Fruit fly (Drosophila melanogaster): ENCODE results near the gene CG13643.

Gene CG13643

dm6 chr3R:24931856-24932255, 26.1 kb upstream of the CG13643 start, which contains the start of gene CG11771:
CG11771 (plus strand) TSS chr3R:24932010.
- TF ChIP-seq MESR4 (GFP tag; optimal IDR thresholded peaks at IDR 0.05) (peak; percentile 60), Pdp1 (GFP tag; optimal IDR thresholded peaks at IDR 0.05) (peak in 1 of 2 experiments; percentile 95), Med (GFP tag) (peak; percentile 58), CG12299 (tag; optimal IDR thresholded peaks at IDR 0.05) (no peak), CG3995 (GFP tag; optimal IDR thresholded peaks at IDR 0.05) (peak; percentile 97), CG4617 (GFP tag; optimal IDR thresholded peaks at IDR 0.05; ENCODE audit: borderline replicate concordance) (peak; percentile 32), row (GFP tag; IDR thresholded peaks at IDR 0.05) (peak; percentile 50; the same call in 2 of the 3 replicates), crp (GFP tag; optimal IDR thresholded peaks at IDR 0.05) (no peak), kay (GFP tag; optimal IDR thresholded peaks at IDR 0.05) (no peak), D (optimal IDR thresholded peaks at IDR 0.05) (no peak), D (GFP tag; optimal IDR thresholded peaks at IDR 0.05) (no peak), Sry-β (GFP tag; optimal IDR thresholded peaks at IDR 0.05) (peak; percentile 83), pzg (GFP tag; optimal IDR thresholded peaks at IDR 0.05) (peak; percentile 29), E2f2 (GFP tag; IDR thresholded peaks at IDR 0.05) (peak; percentile 24; the same call in 1 of the 2 replicates), CG34422 (GFP tag; IDR thresholded peaks at IDR 0.05) (peak; percentile 37; the same call in 1 of the 3 replicates), Mes4 (GFP tag; optimal IDR thresholded peaks at IDR 0.05) (no peak), Sry-δ (GFP tag; optimal IDR thresholded peaks at IDR 0.05) (no peak), crc (GFP tag; optimal IDR thresholded peaks at IDR 0.05) (no peak), MBD-R2 (GFP tag; IDR thresholded peaks at IDR 0.05) (peak; percentile 89), Lhr (GFP tag; optimal IDR thresholded peaks at IDR 0.05) (no peak), CG15514 (GFP tag; optimal IDR thresholded peaks at IDR 0.05) (peak; percentile 24), CG11723 (GFP tag; optimal IDR thresholded peaks at IDR 0.05) (no peak), vfl (GFP tag; optimal IDR thresholded peaks at IDR 0.05) (no peak), NFAT (GFP tag; IDR thresholded peaks at IDR 0.05) (peak; percentile 10; the same call in 1 of the 2 replicates), CG11504 (tag; optimal IDR thresholded peaks at IDR 0.05) (no peak), ham (GFP tag; IDR thresholded peaks at IDR 0.05) (no peak), CG31441 (GFP tag; IDR thresholded peaks at IDR 0.05) (0 out of 2 replicates have a peak, but pooled peaks have one; percentile 33), Scr (GFP tag; IDR thresholded peaks at IDR 0.05; ENCODE audit: partially characterized antibody) (peak; percentile 31; the same call in 1 of the 2 replicates), Hey (tag; optimal IDR thresholded peaks at IDR 0.05) (no peak), CG9797 (GFP tag; optimal IDR thresholded peaks at IDR 0.05) (no peak), lov (optimal IDR thresholded peaks at IDR 0.05) (no peak), lov (GFP tag; IDR thresholded peaks at IDR 0.05) (0 out of 3 replicates have a peak, but pooled peaks have one; percentile 8)

DNA sequence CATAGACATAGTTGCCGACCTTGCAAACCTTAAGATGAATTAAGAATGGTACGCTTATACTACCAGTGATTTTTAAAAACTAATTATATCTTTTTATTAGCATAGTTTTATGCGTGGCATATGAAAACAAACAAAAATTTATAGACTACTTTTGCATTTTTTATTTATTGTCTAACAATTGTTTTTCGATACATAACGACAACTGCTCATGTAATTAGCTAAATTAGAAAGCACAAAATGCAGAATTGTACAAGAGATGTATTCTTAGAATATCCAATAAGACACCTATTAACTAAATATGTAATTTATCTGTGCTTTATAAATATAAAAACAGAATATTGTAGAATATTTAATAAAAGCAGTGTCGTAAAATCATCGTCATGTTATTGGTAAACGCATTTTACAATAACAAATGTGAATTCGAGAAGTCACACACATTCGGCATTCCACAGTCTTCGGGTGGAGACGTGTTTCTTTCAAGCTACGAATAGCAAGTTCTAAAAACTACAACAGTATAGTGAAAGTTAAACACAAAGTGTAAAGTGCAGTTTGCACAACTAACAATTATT, 21.0 kb upstream of the CG13643 start:
- TF ChIP-seq CG18262 (tag; optimal IDR thresholded peaks at IDR 0.05) (no peak), sr (GFP tag; IDR thresholded peaks at IDR 0.05) (no peak), HLH54F (GFP tag; optimal IDR thresholded peaks at IDR 0.05) (no peak), Vsx1 (GFP tag; optimal IDR thresholded peaks at IDR 0.05) (peak; percentile 80), gem (tag; optimal IDR thresholded peaks at IDR 0.05) (no peak), CG18011 (GFP tag; optimal IDR thresholded peaks at IDR 0.05) (peak; percentile 82), stwl (tag; optimal IDR thresholded peaks at IDR 0.05) (no peak), ash1 (GFP tag; optimal IDR thresholded peaks at IDR 0.05) (no peak), CG14014 (GFP tag; IDR thresholded peaks at IDR 0.05) (no peak), exex (tag; optimal IDR thresholded peaks at IDR 0.05) (peak; percentile 9), Hey (tag; optimal IDR thresholded peaks at IDR 0.05) (no peak), CG31441 (GFP tag; IDR thresholded peaks at IDR 0.05) (peak; percentile 43), CG9876 (GFP tag; optimal IDR thresholded peaks at IDR 0.05) (no peak), CG8944 (GFP tag; optimal IDR thresholded peaks at IDR 0.05) (no peak), bowl (GFP tag; IDR thresholded peaks at IDR 0.05) (no peak), Poxn (GFP tag; IDR thresholded peaks at IDR 0.05) (no peak), wdn (GFP tag; IDR thresholded peaks at IDR 0.05) (no peak), CG8359 (GFP tag; optimal IDR thresholded peaks at IDR 0.05; ENCODE audit: borderline replicate concordance) (no peak), nau (GFP tag; optimal IDR thresholded peaks at IDR 0.05) (no peak), CG3995 (GFP tag; optimal IDR thresholded peaks at IDR 0.05) (peak; percentile 94), CG8290 (GFP tag; optimal IDR thresholded peaks at IDR 0.05) (no peak), CG8290 (tag; optimal IDR thresholded peaks at IDR 0.05) (no peak)
